Worm (Caenorhabditis elegans): ENCODE measurements around the gene perm-1.

Gene perm-1

DNA sequence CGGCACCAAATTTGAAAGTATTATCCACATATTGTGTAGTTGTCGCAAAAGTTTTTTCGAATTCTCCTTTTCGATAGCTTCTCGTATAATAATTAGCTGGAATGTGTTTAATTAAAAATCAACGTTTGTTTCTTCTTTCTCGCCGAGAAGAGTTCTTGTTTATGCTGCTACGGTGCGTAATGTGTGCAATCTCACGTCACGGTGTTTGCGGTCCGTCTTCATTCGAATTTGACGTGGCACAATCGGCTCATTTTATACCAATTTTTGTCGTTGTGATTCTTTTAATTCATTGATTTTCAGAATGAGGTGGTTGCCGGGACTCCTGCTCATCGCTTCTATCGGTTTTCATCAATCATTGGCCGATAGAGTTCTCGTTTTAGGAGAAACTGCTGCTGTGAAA, 16.4 kb upstream of the perm-1 start, which contains the start of gene ostb-1 (continued):
- TF ChIP-seq gmeb-1 (tag; optimal IDR thresholded peaks at IDR 0.05) (peak; percentile 50), sma-9 (GFP tag; optimal IDR thresholded peaks at IDR 0.05) (no peak), sma-9 (tag; optimal IDR thresholded peaks at IDR 0.05) (no peak), ztf-1 (GFP tag; conservative IDR thresholded peaks at IDR 0.05) (no peak), F13H6.1 (tag; optimal IDR thresholded peaks at IDR 0.05) (no peak), elt-3 (tag; optimal IDR thresholded peaks at IDR 0.05) (no peak)

DNA sequence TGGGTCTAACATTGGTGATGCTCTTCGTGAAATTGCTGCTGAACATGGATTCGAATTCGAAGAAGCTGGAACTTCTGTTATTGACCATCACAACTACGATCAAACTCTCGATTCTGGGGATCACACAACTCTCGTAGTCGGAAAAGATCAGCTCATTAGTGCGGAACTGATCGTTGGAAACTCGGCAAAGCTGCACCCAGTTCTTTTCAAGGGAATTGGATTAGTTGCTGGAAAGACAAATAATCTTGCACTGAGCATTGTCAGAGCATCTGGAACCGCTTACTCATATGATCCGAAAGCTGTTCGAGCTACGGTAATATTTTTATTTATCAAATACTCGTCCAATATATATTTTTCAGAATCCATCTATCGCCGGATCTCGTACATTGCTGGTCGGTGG, 15.7 kb upstream of the perm-1 start:
- TF ChIP-seq nhr-77 (tag; optimal IDR thresholded peaks at IDR 0.05), result no peak
- TF ChIP-seq nhr-10 (tag; optimal IDR thresholded peaks at IDR 0.05), result no peak
- no peak for TF ChIP-seq alr-1 (tag; optimal IDR thresholded peaks at IDR 0.05)
- TF ChIP-seq ZK546.5 (tag; optimal IDR thresholded peaks at IDR 0.05), result no peak
- no peak for TF ChIP-seq lin-13 (GFP tag; optimal IDR thresholded peaks at IDR 0.05)
- no peak for TF ChIP-seq nhr-11 (tag; optimal IDR thresholded peaks at IDR 0.05)
- TF ChIP-seq elt-3 (tag; optimal IDR thresholded peaks at IDR 0.05), result no peak
- TF ChIP-seq lsy-2 (tag; optimal IDR thresholded peaks at IDR 0.05), result no peak
- TF ChIP-seq R02D3.7 (tag; optimal IDR thresholded peaks at IDR 0.05), result no peak
- no peak for TF ChIP-seq nhr-21 (tag; optimal IDR thresholded peaks at IDR 0.05)

DNA sequence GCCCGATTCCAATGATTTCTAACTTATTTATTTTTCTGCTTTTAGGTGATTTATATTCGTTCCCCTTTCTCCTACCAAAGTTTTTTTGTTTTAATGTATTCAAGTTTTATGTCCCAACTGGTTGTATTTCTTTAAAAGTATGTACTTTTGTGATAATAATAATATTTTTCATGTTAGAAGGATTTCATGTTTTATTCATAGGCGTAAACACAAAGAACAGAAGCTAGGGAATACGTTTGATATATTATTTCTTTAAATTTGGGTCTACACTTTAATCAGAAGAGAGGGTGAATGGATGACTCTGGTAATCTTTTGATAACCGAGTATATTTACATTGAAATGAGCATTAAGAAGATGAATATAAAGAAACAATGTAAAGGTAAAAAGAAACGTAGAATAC, 14.5 kb upstream of the perm-1 start:
- TF ChIP-seq nhr-25 (tag; optimal IDR thresholded peaks at IDR 0.05) (peak; percentile 40), ztf-4 (tag; optimal IDR thresholded peaks at IDR 0.05) (no peak)

DNA sequence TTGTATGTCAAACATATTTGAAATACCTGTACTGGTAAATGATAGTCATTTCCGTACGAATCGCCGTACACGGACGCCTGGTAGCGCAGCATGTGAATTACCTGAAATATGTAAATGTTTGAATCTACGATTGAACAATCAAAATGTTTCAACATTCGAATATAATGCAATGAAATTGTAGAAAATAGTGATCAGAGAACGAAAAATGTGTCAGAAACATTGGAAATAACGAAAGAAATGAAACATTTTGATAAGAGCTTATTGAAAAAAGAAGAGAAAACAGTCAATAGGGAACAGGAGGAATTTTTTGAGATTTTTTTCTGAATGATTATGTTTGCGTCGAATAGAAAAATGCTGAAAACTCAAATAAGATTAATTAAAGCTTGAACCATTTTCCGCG, 10.6 kb upstream of the perm-1 start, which contains the start of gene ztf-17:
Gene ztf-17 (minus strand): TSS at position 101 of the 400 bp plus-strand sequence.
- TF ChIP-seq dmd-4 (tag; optimal IDR thresholded peaks at IDR 0.05) (no peak), ztf-11 (tag; optimal IDR thresholded peaks at IDR 0.05) (no peak), nhr-12 (tag; optimal IDR thresholded peaks at IDR 0.05) (no peak), mab-5 (tag; optimal IDR thresholded peaks at IDR 0.05) (no peak), lin-11 (tag; optimal IDR thresholded peaks at IDR 0.05) (no peak), nhr-6 (tag; optimal IDR thresholded peaks at IDR 0.05) (no peak), sem-4 (tag; optimal IDR thresholded peaks at IDR 0.05) (no peak), sma-9 (GFP tag; optimal IDR thresholded peaks at IDR 0.05) (no peak), sma-9 (tag; optimal IDR thresholded peaks at IDR 0.05) (no peak)

DNA sequence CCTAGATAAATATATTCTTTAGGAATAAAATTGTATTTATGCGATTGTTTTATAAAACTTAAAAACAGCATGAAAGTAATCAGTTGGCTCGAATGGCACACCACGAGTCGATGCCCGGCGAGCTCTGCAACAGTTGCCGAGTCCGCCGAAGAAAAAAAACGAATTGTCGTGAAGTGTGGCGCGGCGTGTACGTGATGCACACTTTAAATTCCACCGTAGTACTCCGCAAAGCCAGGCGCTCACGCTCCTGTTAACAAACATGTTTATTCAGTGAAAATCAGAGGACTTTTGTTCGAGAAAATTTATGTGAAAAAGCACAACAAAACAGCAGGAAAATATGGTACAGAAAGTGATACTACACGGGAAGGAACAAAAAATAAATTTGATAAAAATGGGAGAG, 10.0 kb upstream of the perm-1 start:
- no peak for TF ChIP-seq sem-4 (tag; optimal IDR thresholded peaks at IDR 0.05)
- TF ChIP-seq Y55F3AM.14 (GFP tag; optimal IDR thresholded peaks at IDR 0.05), result no peak
- TF ChIP-seq elt-3 (tag; optimal IDR thresholded peaks at IDR 0.05), result no peak
- no peak for TF ChIP-seq unc-62 (GFP tag; optimal IDR thresholded peaks at IDR 0.05)
- no peak for TF ChIP-seq peb-1 (tag; optimal IDR thresholded peaks at IDR 0.05)
- no peak for TF ChIP-seq nhr-23 (tag; optimal IDR thresholded peaks at IDR 0.05)
- TF ChIP-seq ama-1 (optimal IDR thresholded peaks at IDR 0.05), result no peak
- TF ChIP-seq C34F6.9 (tag; optimal IDR thresholded peaks at IDR 0.05), result peak; percentile 53
- TF ChIP-seq blmp-1 (tag; optimal IDR thresholded peaks at IDR 0.05; ENCODE audit: insufficient read depth), result no peak
- no peak for TF ChIP-seq lin-11 (tag; optimal IDR thresholded peaks at IDR 0.05)
- no peak for TF ChIP-seq lin-39 (tag; optimal IDR thresholded peaks at IDR 0.05)
- peak; percentile 24 for TF ChIP-seq zag-1 (tag; optimal IDR thresholded peaks at IDR 0.05)
- TF ChIP-seq mab-5 (tag; optimal IDR thresholded peaks at IDR 0.05), result no peak
- TF ChIP-seq nhr-25 (tag; optimal IDR thresholded peaks at IDR 0.05), result peak; percentile 13
- TF ChIP-seq nhr-21 (tag; optimal IDR thresholded peaks at IDR 0.05), result no peak
- TF ChIP-seq elt-1 (tag; optimal IDR thresholded peaks at IDR 0.05), result no peak
- TF ChIP-seq fos-1 (tag; optimal IDR thresholded peaks at IDR 0.05), result peak; percentile 21
- no peak for TF ChIP-seq ztf-11 (tag; optimal IDR thresholded peaks at IDR 0.05)
- TF ChIP-seq alr-1 (tag; optimal IDR thresholded peaks at IDR 0.05), result no peak
- no peak for TF ChIP-seq dmd-4 (tag; optimal IDR thresholded peaks at IDR 0.05)
- peak; percentile 21 for TF ChIP-seq crh-2 (tag; optimal IDR thresholded peaks at IDR 0.05)
- no peak for TF ChIP-seq nhr-6 (tag; optimal IDR thresholded peaks at IDR 0.05)
- no peak for TF ChIP-seq sma-9 (GFP tag; optimal IDR thresholded peaks at IDR 0.05)
- TF ChIP-seq sma-9 (tag; optimal IDR thresholded peaks at IDR 0.05), result no peak
- TF ChIP-seq F13H6.1 (tag; optimal IDR thresholded peaks at IDR 0.05), result peak; percentile 17
- no peak for TF ChIP-seq nhr-12 (tag; optimal IDR thresholded peaks at IDR 0.05)
- no peak for TF ChIP-seq mdl-1 (tag; optimal IDR thresholded peaks at IDR 0.05)
- no peak for TF ChIP-seq nhr-10 (tag; optimal IDR thresholded peaks at IDR 0.05)
- no peak for TF ChIP-seq ZK546.5 (tag; optimal IDR thresholded peaks at IDR 0.05)
- no peak for TF ChIP-seq gmeb-1 (tag; optimal IDR thresholded peaks at IDR 0.05)
- peak; percentile 30 for TF ChIP-seq sma-3 (GFP tag; optimal IDR thresholded peaks at IDR 0.05)
- no peak for TF ChIP-seq lin-13 (GFP tag; optimal IDR thresholded peaks at IDR 0.05)
- no peak for TF ChIP-seq ztf-4 (tag; optimal IDR thresholded peaks at IDR 0.05)
- TF ChIP-seq snpc-4 (tag; optimal IDR thresholded peaks at IDR 0.05), result no peak
- TF ChIP-seq nhr-11 (tag; optimal IDR thresholded peaks at IDR 0.05), result no peak
- TF ChIP-seq ceh-16 (tag; optimal IDR thresholded peaks at IDR 0.05), result no peak
- no peak for TF ChIP-seq R02D3.7 (tag; optimal IDR thresholded peaks at IDR 0.05)
- TF ChIP-seq nhr-129 (tag; optimal IDR thresholded peaks at IDR 0.05), result peak; percentile 78
- peak; percentile 81 to 97 for TF ChIP-seq lsy-2 (tag; optimal IDR thresholded peaks at IDR 0.05)
- TF ChIP-seq aly-2 (tag; optimal IDR thresholded peaks at IDR 0.05), result no peak
- TF ChIP-seq unc-55 (GFP tag; optimal IDR thresholded peaks at IDR 0.05), result peak; percentile 75
- no peak for TF ChIP-seq mbf-1 (tag; optimal IDR thresholded peaks at IDR 0.05)
